Fruit fly (Drosophila melanogaster): ENCODE measurements around the gene CG31816.

- TF ChIP-seq achi (GFP tag; optimal IDR thresholded peaks at IDR 0.05) (no peak), Sox102F (GFP tag; optimal IDR thresholded peaks at IDR 0.05) (no peak), CG9139 (GFP tag; optimal IDR thresholded peaks at IDR 0.05) (no peak), Eip78C (GFP tag) (no peak), CG7368 (GFP tag; optimal IDR thresholded peaks at IDR 0.05) (no peak), dsx (GFP tag; optimal IDR thresholded peaks at IDR 0.05; ENCODE audit: poor library complexity, severe bottlenecking) (no peak), svp (GFP tag) (no peak), CG6792 (GFP tag; optimal IDR thresholded peaks at IDR 0.05) (no peak), CG11902 (GFP tag; optimal IDR thresholded peaks at IDR 0.05) (no peak), Blimp-1 (GFP tag; optimal IDR thresholded peaks at IDR 0.05) (no peak), Hr38 (GFP tag; optimal IDR thresholded peaks at IDR 0.05) (no peak), fkh (GFP tag; optimal IDR thresholded peaks at IDR 0.05) (no peak), topi (GFP tag; optimal IDR thresholded peaks at IDR 0.05) (no peak)
These were observed 20.1 kb upstream of the CG31816 start for dm6 chr2L:16522286-16522646.
